Worm (Caenorhabditis elegans) whole organism, L1 larva: ENCODE measurements around the gene nhr-205.
A peak's percentile ranks its signal among the peaks of the same experiment; 100 is the strongest.

ENCODE experiments used
- blmp-1 ChIP-seq: fragments of 150-350 bp; optimal IDR thresholded peaks from 2 replicates; lab custom pipeline; 2014; ENCODE audit warnings: missing biosample characterization, missing genetic modification characterization
- elt-3 ChIP-seq, 6 experiments: fragments of 150-350 bp in 1 of 6; sonication (generic microtip); optimal IDR thresholded peaks; 2 replicates each; lab custom pipeline; 2017 to 2018; ENCODE audit warnings: missing biosample characterization in 6 of 6, missing genetic modification characterization in 6 of 6, inconsistent platforms in 1 of 6
- hlh-17 ChIP-seq: fragments of 200-800 bp; sonication (Bioruptor generic); optimal IDR thresholded peaks from 2 replicates; lab custom pipeline; 2018; ENCODE audit warnings: missing genetic modification characterization, mild to moderate bottlenecking, missing compliant biosample characterization, moderate library complexity, borderline replicate concordance

nhr-205 gene

DNA sequence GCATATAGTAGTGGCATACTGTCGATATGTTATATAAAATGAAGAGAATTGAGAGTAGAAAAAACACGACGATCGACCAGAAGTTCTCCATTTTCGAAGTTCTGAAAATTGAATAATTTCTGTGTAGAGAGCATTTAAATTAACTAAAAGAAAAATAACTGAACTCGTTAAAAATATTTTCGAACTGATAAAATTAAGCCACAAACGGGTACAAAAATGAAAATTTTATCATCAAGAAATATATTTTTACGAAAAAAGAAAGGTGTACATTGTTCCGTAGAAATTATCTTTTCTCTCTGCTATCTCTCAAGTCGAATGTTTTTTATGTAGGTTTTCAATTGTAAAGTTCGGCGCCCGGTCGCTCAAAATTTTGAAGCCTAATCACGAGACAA lies 50.6 kb downstream of the nhr-205 start, which contains the start of gene acl-2:
TSS of gene acl-2 (minus strand) at position 101 of the 392 bp plus-strand sequence.
- TF ChIP-seq elt-3 (tag; optimal IDR thresholded peaks at IDR 0.05; lab: Kevin White, UChicago) (peak in 1 of 6 experiments; percentile 12), blmp-1 (peak; percentile 38), hlh-17 (no peak)
